Worm (Caenorhabditis elegans) whole organism, mixed stage, embryonic: ENCODE data around the gene arl-8.

Source experiments
- blmp-1 ChIP-seq: fragments of 150-350 bp; optimal IDR thresholded peaks from 2 replicates; lab custom pipeline; 2014; ENCODE audit warnings: missing biosample characterization, missing genetic modification characterization
- ham-2 ChIP-seq: fragments of 200-800 bp; sonication (Bioruptor generic); optimal IDR thresholded peaks from 2 replicates; lab custom pipeline; 2018; ENCODE audit warnings: mild to moderate bottlenecking, missing genetic modification characterization, missing compliant biosample characterization
- lin-13 ChIP-seq: fragments of 150-350 bp; optimal IDR thresholded peaks from 2 replicates; lab custom pipeline; 2014; ENCODE audit warnings: missing biosample characterization, missing genetic modification characterization
- nhr-12 ChIP-seq: fragments of 150-350 bp; optimal IDR thresholded peaks from 2 replicates; lab custom pipeline; 2014; ENCODE audit warnings: missing biosample characterization, missing genetic modification characterization
- nhr-237 ChIP-seq: fragments of 150-350 bp; optimal IDR thresholded peaks from 2 replicates; lab custom pipeline; 2014; ENCODE audit warnings: missing biosample characterization, missing genetic modification characterization
- pha-4 ChIP-seq: fragments of 150-350 bp; optimal IDR thresholded peaks from 2 replicates; lab custom pipeline; 2018; ENCODE audit warnings: missing biosample characterization, missing genetic modification reagents, missing genetic modification characterization
- unc-39 ChIP-seq: fragments of 150-350 bp; optimal IDR thresholded peaks from 2 replicates; lab custom pipeline; 2014; ENCODE audit warnings: missing biosample characterization, missing genetic modification characterization
- unc-62 ChIP-seq: fragments of 150-350 bp; optimal IDR thresholded peaks from 2 replicates; lab custom pipeline; 2014; ENCODE audit warnings: missing biosample characterization, missing genetic modification reagents, missing genetic modification characterization
- zip-8 ChIP-seq: fragments of 150-350 bp; optimal IDR thresholded peaks from 2 replicates; lab custom pipeline; 2014; ENCODE audit warnings: missing biosample characterization, missing genetic modification characterization
- ztf-11 ChIP-seq: fragments of 150-350 bp; optimal IDR thresholded peaks from 2 replicates; lab custom pipeline; 2014; ENCODE audit warnings: missing biosample characterization, missing genetic modification characterization

ce11 chrIV:14792602-14793232 is 5.2 kb upstream of the arl-8 start, which contains the start of gene gdi-1:
- no peak for TF ChIP-seq ham-2 (GFP tag; lab: Kevin White, UChicago)
- no peak for TF ChIP-seq ztf-11 (tag; lab: Kevin White, UChicago)
- TF ChIP-seq unc-62 (GFP tag; lab: Kevin White, UChicago): no peak
- TF ChIP-seq unc-39 (tag; lab: Kevin White, UChicago): no peak
- TF ChIP-seq pha-4 (tag; lab: Kevin White, UChicago): no peak
- no peak for TF ChIP-seq blmp-1 (tag; lab: Kevin White, UChicago)
- TF ChIP-seq nhr-12 (tag; lab: Kevin White, UChicago): no peak
- no peak for TF ChIP-seq nhr-237 (tag; lab: Kevin White, UChicago)
- TF ChIP-seq zip-8 (tag; lab: Kevin White, UChicago): no peak
- no peak for TF ChIP-seq lin-13 (tag; lab: Kevin White, UChicago)
